Worm (Caenorhabditis elegans): ENCODE data around the gene C47E8.9.

Gene C47E8.9

ce11 chrV:14696604-14697307, 33.6 kb downstream of the C47E8.9 start, which contains the start of gene unc-112 (continued):
- TF ChIP-seq sptf-2 (GFP tag; optimal IDR thresholded peaks at IDR 0.05) (no peak), Y95B8A.8 (GFP tag; IDR thresholded peaks at IDR 0.05) (no peak), Y67H2A.10 (GFP tag; conservative IDR thresholded peaks at IDR 0.05) (no peak), dox-1 (GFP tag; IDR thresholded peaks at IDR 0.05) (peak; percentile 90), rcor-1 (GFP tag; IDR thresholded peaks at IDR 0.05) (peak; percentile 37; the same call in 1 of the 2 replicates), madf-6 (GFP tag; IDR thresholded peaks at IDR 0.05) (no peak), B0035.1 (tag; optimal IDR thresholded peaks at IDR 0.05) (no peak), rpc-1 (optimal IDR thresholded peaks at IDR 0.05) (no peak), rpc-1 (tag; optimal IDR thresholded peaks at IDR 0.05) (no peak), lin-54 (GFP tag; optimal IDR thresholded peaks at IDR 0.05) (peak; percentile 31), snpc-3.4 (tag; optimal IDR thresholded peaks at IDR 0.05) (no peak), ceh-91 (GFP tag; IDR thresholded peaks at IDR 0.05) (no peak), mel-28 (tag; optimal IDR thresholded peaks at IDR 0.05; ENCODE audit: borderline replicate concordance) (no peak), pha-4 (tag; optimal IDR thresholded peaks at IDR 0.05) (no peak), mxl-1 (tag; optimal IDR thresholded peaks at IDR 0.05) (no peak), fkh-3 (tag; optimal IDR thresholded peaks at IDR 0.05) (no peak), xnd-1 (tag; optimal IDR thresholded peaks at IDR 0.05) (no peak), tbp1 (GFP tag; optimal IDR thresholded peaks at IDR 0.05) (peak; percentile 32), dpff-1 (tag; optimal IDR thresholded peaks at IDR 0.05) (no peak), tbx-9 (tag; optimal IDR thresholded peaks at IDR 0.05; ENCODE audit: borderline replicate concordance) (no peak), Y56A3A.18 (GFP tag; IDR thresholded peaks at IDR 0.05) (no peak), unc-62 (GFP tag; optimal IDR thresholded peaks at IDR 0.05) (no peak), attf-3 (GFP tag; conservative IDR thresholded peaks at IDR 0.05) (no peak), ccch-3 (GFP tag; optimal IDR thresholded peaks at IDR 0.05) (no peak), egl-18 (GFP tag; IDR thresholded peaks at IDR 0.05) (no peak), madf-3 (GFP tag; IDR thresholded peaks at IDR 0.05) (0 out of 2 replicates have a peak, but pooled peaks have one; percentile 12), nfyb-1 (GFP tag; IDR thresholded peaks at IDR 0.05) (0 out of 2 replicates have a peak, but pooled peaks have one; percentile 53), nhr-27 (tag; optimal IDR thresholded peaks at IDR 0.05) (no peak), F33H1.4 (GFP tag; IDR thresholded peaks at IDR 0.05) (no peak), lir-1 (GFP tag; conservative IDR thresholded peaks at IDR 0.05) (no peak), snpc-4 (GFP tag; optimal IDR thresholded peaks at IDR 0.05) (peak; percentile 46), snpc-4 (tag; optimal IDR thresholded peaks at IDR 0.05) (peak; percentile 31 to 76 (median 56)), aptf-3 (GFP tag; IDR thresholded peaks at IDR 0.05) (no peak), rec-8 (tag; optimal IDR thresholded peaks at IDR 0.05) (no peak), Y53G8AR.9 (GFP tag; conservative IDR thresholded peaks at IDR 0.05) (no peak), somi-1 (GFP tag; optimal IDR thresholded peaks at IDR 0.05) (peak; percentile 25)

ce11 chrV:14698005-14698404, 34.9 kb downstream of the C47E8.9 start:
- TF ChIP-seq madf-6 (GFP tag; IDR thresholded peaks at IDR 0.05) (peak; percentile 48; the same call in 1 of the 2 replicates), xnd-1 (tag; optimal IDR thresholded peaks at IDR 0.05) (no peak), rec-8 (tag; optimal IDR thresholded peaks at IDR 0.05) (no peak), mes-4 (tag; optimal IDR thresholded peaks at IDR 0.05) (no peak), efl-1 (GFP tag; optimal IDR thresholded peaks at IDR 0.05) (peak; percentile 9), lsl-1 (GFP tag; optimal IDR thresholded peaks at IDR 0.05) (peak; percentile 91), B0261.1 (tag; optimal IDR thresholded peaks at IDR 0.05) (no peak), fkh-3 (tag; optimal IDR thresholded peaks at IDR 0.05) (no peak), F33H1.4 (GFP tag; IDR thresholded peaks at IDR 0.05) (peak; percentile 40; the same call in 1 of the 2 replicates), F22D6.2 (tag; optimal IDR thresholded peaks at IDR 0.05) (no peak), snpc-1.1 (tag; optimal IDR thresholded peaks at IDR 0.05; ENCODE audit: insufficient read depth) (peak; percentile 19), C17E4.6 (GFP tag; IDR thresholded peaks at IDR 0.05) (no peak), repo-1 (tag; optimal IDR thresholded peaks at IDR 0.05) (no peak)
